Worm (Caenorhabditis elegans) whole organism, L4 larva: ENCODE data around the gene Y38E10A.35.

Experiments
- F49E8.2 ChIP-seq: sonication (generic microtip); optimal IDR thresholded peaks from 2 replicates; lab custom pipeline; 2016; ENCODE audit warnings: missing compliant biosample characterization, mild to moderate bottlenecking, missing genetic modification characterization, borderline replicate concordance
- aha-1 ChIP-seq: fragments of 150-350 bp; peaks from one replicate; lab custom pipeline; 2014; ENCODE audit warnings: missing biosample characterization, missing genetic modification characterization
- ceh-62 ChIP-seq: sonication (generic microtip); optimal IDR thresholded peaks from 2 replicates; lab custom pipeline; 2017; ENCODE audit warnings: missing biosample characterization, missing genetic modification characterization
- ceh-82 ChIP-seq: sonication (generic microtip); optimal IDR thresholded peaks from 2 replicates; lab custom pipeline; 2017; ENCODE audit warnings: missing biosample characterization, missing genetic modification characterization
- daf-19 ChIP-seq: fragments of 200-800 bp; sonication (Bioruptor generic); conservative IDR thresholded peaks from 2 replicates; pipeline ENCODE4 v1.3.6; 2022; ENCODE audit warnings: missing genetic modification characterization, missing compliant biosample characterization
- dmd-9 ChIP-seq: fragments of 200-800 bp; sonication (Bioruptor generic); IDR thresholded peaks from 2 replicates; pipeline ENCODE4 v1.3.6; 2022; ENCODE audit warnings: missing genetic modification reagents, missing genetic modification characterization, missing compliant biosample characterization
- duxl-1 ChIP-seq: sonication (generic microtip); optimal IDR thresholded peaks from 2 replicates; lab custom pipeline; 2016; ENCODE audit warnings: mild to moderate bottlenecking, missing genetic modification characterization, moderate library complexity, missing compliant biosample characterization; ENCODE audit not compliant: poor library complexity
- fkh-10 ChIP-seq: fragments of 150-350 bp; optimal IDR thresholded peaks from 2 replicates; lab custom pipeline; 2014; ENCODE audit warnings: missing biosample characterization, missing genetic modification reagents, missing genetic modification characterization
- mdl-1 ChIP-seq, 2 experiments: fragments of 150-350 bp in 1 of 2; sonication (generic microtip) in 1 of 2; optimal IDR thresholded peaks; 2 replicates each; lab custom pipeline; 2014 to 2017; ENCODE audit warnings: missing biosample characterization in 2 of 2, missing genetic modification characterization in 2 of 2
- mdt-29 ChIP-seq: fragments of 200-800 bp; sonication (Bioruptor generic); IDR thresholded peaks from 2 replicates; pipeline ENCODE4 v1.3.6; 2022; ENCODE audit warnings: missing genetic modification reagents, missing genetic modification characterization, missing compliant biosample characterization
- nhr-10 ChIP-seq: fragments of 150-350 bp; optimal IDR thresholded peaks from 2 replicates; lab custom pipeline; 2014; ENCODE audit warnings: missing biosample characterization, missing genetic modification characterization
- nhr-25 ChIP-seq: sonication (generic microtip); optimal IDR thresholded peaks from 2 replicates; lab custom pipeline; 2017; ENCODE audit warnings: missing genetic modification characterization, mild to moderate bottlenecking, missing compliant biosample characterization, antibody characterized with exemption, moderate library complexity, borderline replicate concordance; ENCODE audit not compliant: insufficient read depth
- nhr-28 ChIP-seq: fragments of 150-350 bp; optimal IDR thresholded peaks from 2 replicates; lab custom pipeline; 2014; ENCODE audit warnings: missing biosample characterization, missing genetic modification characterization
- nhr-48 ChIP-seq: sonication (generic microtip); optimal IDR thresholded peaks from 2 replicates; lab custom pipeline; 2016; ENCODE audit warnings: mild to moderate bottlenecking, missing genetic modification characterization, missing compliant biosample characterization

- TF ChIP-seq duxl-1 (no peak), aha-1 (tag; lab: Kevin White, UChicago) (no peak), F49E8.2 (tag; lab: Kevin White, UChicago) (peak; percentile 4), nhr-25 (tag; lab: Kevin White, UChicago) (no peak), nhr-28 (tag; lab: Kevin White, UChicago) (no peak), dmd-9 (no peak), ceh-62 (tag; lab: Kevin White, UChicago) (no peak), daf-19 (GFP tag; lab: Robert Waterston, UW) (no peak), fkh-10 (no peak), nhr-48 (tag; lab: Kevin White, UChicago) (peak; percentile 9), nhr-10 (tag; lab: Kevin White, UChicago) (no peak), ceh-82 (tag; lab: Kevin White, UChicago) (no peak), mdl-1 (tag; optimal IDR thresholded peaks at IDR 0.05; lab: Kevin White, UChicago) (no peak), mdt-29 (GFP tag; lab: Robert Waterston, UW) (no peak)
These were observed 30.1 kb downstream of the Y38E10A.35 start for ce11 chrII:12542594-12542997.
